Fruit fly (Drosophila melanogaster): ENCODE measurements around the gene Pus1.

Pus1 gene

dm6 chr3R:20557415-20558105 is 34.9 kb downstream of the Pus1 start, which contains the start of the genes DPCoAC and CG5180 (continued):
- TF ChIP-seq Aef1 (GFP tag; IDR thresholded peaks at IDR 0.05) (peak; percentile 78), NC2β (GFP tag; optimal IDR thresholded peaks at IDR 0.05) (peak; percentile 30), kni (GFP tag; optimal IDR thresholded peaks at IDR 0.05) (peak; percentile 47), CG10209 (GFP tag; optimal IDR thresholded peaks at IDR 0.05) (peak; percentile 28), CG10543 (GFP tag; optimal IDR thresholded peaks at IDR 0.05) (peak; percentile 77), ind (GFP tag; optimal IDR thresholded peaks at IDR 0.05) (peak; percentile 72), Nf-YB (GFP tag; optimal IDR thresholded peaks at IDR 0.05) (peak; percentile 11), CG31365 (tag; optimal IDR thresholded peaks at IDR 0.05) (no peak), TFAM (GFP tag; optimal IDR thresholded peaks at IDR 0.05) (no peak), corto (GFP tag; optimal IDR thresholded peaks at IDR 0.05) (no peak), vnd (GFP tag; IDR thresholded peaks at IDR 0.05; ENCODE audit: partially characterized antibody) (peak; percentile 44; the same call in 2 of the 3 replicates), row (GFP tag; IDR thresholded peaks at IDR 0.05) (peak; percentile 94), Sry-β (GFP tag; optimal IDR thresholded peaks at IDR 0.05) (peak; percentile 12), odd (GFP tag; optimal IDR thresholded peaks at IDR 0.05) (peak; percentile 32), Ada2b (GFP tag; IDR thresholded peaks at IDR 0.05) (peak; percentile 71), eyg (GFP tag; optimal IDR thresholded peaks at IDR 0.05) (peak; percentile 10), Six4 (GFP tag; optimal IDR thresholded peaks at IDR 0.05) (peak; percentile 60), Xrp1 (GFP tag; IDR thresholded peaks at IDR 0.05) (peak; percentile 57), tna (GFP tag; IDR thresholded peaks at IDR 0.05; ENCODE audit: partially characterized antibody) (0 out of 2 replicates have a peak, but pooled peaks have one; percentile 39), Ets97D (GFP tag; optimal IDR thresholded peaks at IDR 0.05) (peak; percentile 83), CG13287 (GFP tag; IDR thresholded peaks at IDR 0.05; ENCODE audit: partially characterized antibody) (peak; percentile 52), ham (GFP tag; IDR thresholded peaks at IDR 0.05) (peak; percentile 35; the same call in 1 of the 2 replicates), CG6791 (GFP tag; IDR thresholded peaks at IDR 0.05; ENCODE audit: partially characterized antibody) (peak; percentile 80), sug (tag; optimal IDR thresholded peaks at IDR 0.05) (peak; percentile 68), CG11560 (tag; IDR thresholded peaks at IDR 0.05) (peak; percentile 68), NFAT (GFP tag; IDR thresholded peaks at IDR 0.05) (peak; percentile 92), gt (GFP tag; IDR thresholded peaks at IDR 0.05) (0 out of 2 replicates have a peak, but pooled peaks have one; percentile 37), chm (GFP tag; IDR thresholded peaks at IDR 0.05) (peak; percentile 81), Xbp1 (GFP tag; optimal IDR thresholded peaks at IDR 0.05) (peak; percentile 81), zen2 (GFP tag; IDR thresholded peaks at IDR 0.05; ENCODE audit: partially characterized antibody) (0 out of 3 replicates have a peak, but pooled peaks have one; percentile 5), CG8478 (optimal IDR thresholded peaks at IDR 0.05) (no peak), CG12104 (GFP tag; optimal IDR thresholded peaks at IDR 0.05) (no peak), ab (GFP tag; optimal IDR thresholded peaks at IDR 0.05) (peak; percentile 5), lbe (GFP tag; optimal IDR thresholded peaks at IDR 0.05) (peak; percentile 22), CG2116 (GFP tag; optimal IDR thresholded peaks at IDR 0.05) (peak; percentile 54), mld (GFP tag; IDR thresholded peaks at IDR 0.05; ENCODE audit: partially characterized antibody) (no peak), HLHmδ (GFP tag; optimal IDR thresholded peaks at IDR 0.05) (peak; percentile 8), CG10565 (GFP tag; optimal IDR thresholded peaks at IDR 0.05) (no peak), tx (GFP tag; optimal IDR thresholded peaks at IDR 0.05) (peak; percentile 25), CG3163 (GFP tag; optimal IDR thresholded peaks at IDR 0.05) (peak; percentile 76), lola (GFP tag; optimal IDR thresholded peaks at IDR 0.05) (peak in 1 of 3 experiments; percentile 58), Camta (GFP tag; optimal IDR thresholded peaks at IDR 0.05) (peak; percentile 45), Bteb2 (GFP tag; optimal IDR thresholded peaks at IDR 0.05) (peak; percentile 37), CG18262 (tag; optimal IDR thresholded peaks at IDR 0.05) (peak; percentile 59), Poxn (GFP tag; IDR thresholded peaks at IDR 0.05) (no peak), bbx (GFP tag; IDR thresholded peaks at IDR 0.05; ENCODE audit: partially characterized antibody) (peak; percentile 76), zf30C (GFP tag; optimal IDR thresholded peaks at IDR 0.05) (peak; percentile 7), Trl (optimal IDR thresholded peaks at IDR 0.05) (no peak), Trl (GFP tag; optimal IDR thresholded peaks at IDR 0.05) (peak; percentile 38)

Measured in whole organism, embryonic.